Worm (Caenorhabditis elegans) whole organism, L4 larva: ENCODE measurements around the gene algn-7.
A peak's percentile ranks its signal among the peaks of the same experiment; 100 is the strongest.

Experiments used
- F10B5.3 ChIP-seq: sonication (generic microtip); optimal IDR thresholded peaks from 2 replicates; lab custom pipeline; 2016; ENCODE audit warnings: mild to moderate bottlenecking, missing genetic modification characterization, missing compliant biosample characterization
- F37D6.2 ChIP-seq: sonication (generic microtip); optimal IDR thresholded peaks from 2 replicates; lab custom pipeline; 2016; ENCODE audit warnings: mild to moderate bottlenecking, missing genetic modification characterization, missing compliant biosample characterization
- F44E2.7 ChIP-seq: fragments of 200-800 bp; sonication (Bioruptor generic); IDR thresholded peaks from 2 replicates; pipeline ENCODE4 v2.1.2; 2022; ENCODE audit warnings: missing genetic modification characterization, missing compliant biosample characterization
- Y48G9A.11 ChIP-seq: fragments of 200-800 bp; sonication (Bioruptor generic); IDR thresholded peaks from 2 replicates; pipeline ENCODE4 v1.3.6; 2022; ENCODE audit warnings: missing genetic modification reagents, missing genetic modification characterization, missing compliant biosample characterization
- ZK337.2 ChIP-seq: fragments of 200-800 bp; sonication (Bioruptor generic); IDR thresholded peaks from 2 replicates; pipeline ENCODE4 v1.3.6; 2022; ENCODE audit warnings: missing genetic modification reagents, missing genetic modification characterization, missing compliant biosample characterization
- arid-1 ChIP-seq: fragments of 200-800 bp; sonication (Bioruptor generic); conservative IDR thresholded peaks from 2 replicates; pipeline ENCODE4 v1.3.6; 2022; ENCODE audit warnings: missing genetic modification reagents, missing genetic modification characterization, missing compliant biosample characterization
- ceh-28 ChIP-seq: fragments of 150-350 bp; optimal IDR thresholded peaks from 2 replicates; lab custom pipeline; 2014; ENCODE audit warnings: missing biosample characterization, missing genetic modification reagents, missing genetic modification characterization
- ctbp-1 ChIP-seq: fragments of 200-800 bp; sonication (Bioruptor generic); IDR thresholded peaks from 2 replicates; pipeline ENCODE4 v1.3.6; 2022; ENCODE audit warnings: missing genetic modification reagents, missing genetic modification characterization, missing compliant biosample characterization
- daf-16 ChIP-seq, 3 experiments: sonication (generic microtip); optimal IDR thresholded peaks; 2 replicates each; lab custom pipeline; 2016 to 2017; ENCODE audit warnings: missing genetic modification characterization in 3 of 3, missing genetic modification reagents in 3 of 3, mild to moderate bottlenecking in 2 of 3, missing compliant biosample characterization in 2 of 3, missing biosample characterization in 1 of 3, moderate library complexity in 1 of 3
- daf-8 ChIP-seq: fragments of 200-800 bp; sonication (Bioruptor generic); IDR thresholded peaks from 2 replicates; pipeline ENCODE4 v1.3.6; 2022; ENCODE audit warnings: missing genetic modification characterization, missing compliant biosample characterization
- dmd-6 ChIP-seq: fragments of 200-800 bp; sonication (Bioruptor generic); IDR thresholded peaks from 2 replicates; pipeline ENCODE4 v1.3.6; 2022; ENCODE audit warnings: missing genetic modification reagents, missing genetic modification characterization, missing compliant biosample characterization
- dmd-9 ChIP-seq: fragments of 200-800 bp; sonication (Bioruptor generic); IDR thresholded peaks from 2 replicates; pipeline ENCODE4 v1.3.6; 2022; ENCODE audit warnings: missing genetic modification reagents, missing genetic modification characterization, missing compliant biosample characterization
- dve-1 ChIP-seq: sonication (generic microtip); optimal IDR thresholded peaks from 2 replicates; lab custom pipeline; 2017; ENCODE audit warnings: antibody characterized with exemption, mild to moderate bottlenecking, missing genetic modification characterization, missing compliant biosample characterization; ENCODE audit not compliant: insufficient read depth
- hif-1 ChIP-seq, 2 experiments: sonication (generic microtip); optimal IDR thresholded peaks; 2 replicates each; lab custom pipeline; 2016 to 2017; ENCODE audit warnings: missing compliant biosample characterization in 2 of 2, missing genetic modification characterization in 2 of 2, missing genetic modification reagents in 2 of 2, missing genotype in 2 of 2, mild to moderate bottlenecking in 1 of 2
- hlh-11 ChIP-seq: fragments of 200-800 bp; sonication (Bioruptor generic); optimal IDR thresholded peaks from 2 replicates; lab custom pipeline; 2018; ENCODE audit warnings: mild to moderate bottlenecking, missing genetic modification characterization, missing compliant biosample characterization
- hlh-30 ChIP-seq: sonication (generic microtip); optimal IDR thresholded peaks from 2 replicates; lab custom pipeline; 2017; ENCODE audit warnings: antibody characterized with exemption, mild to moderate bottlenecking, missing genetic modification characterization, missing compliant biosample characterization; ENCODE audit not compliant: insufficient read depth
- hmg-1.1 ChIP-seq: fragments of 200-800 bp; sonication (Bioruptor generic); IDR thresholded peaks from 2 replicates; pipeline ENCODE4 v1.3.6; 2022; ENCODE audit warnings: missing genetic modification reagents, missing genetic modification characterization, missing compliant biosample characterization
- jun-1 ChIP-seq: fragments of 150-350 bp; optimal IDR thresholded peaks from 2 replicates; lab custom pipeline; 2014; ENCODE audit warnings: missing biosample characterization, missing genetic modification reagents, missing genetic modification characterization
- lin-13 ChIP-seq: fragments of 150-350 bp; optimal IDR thresholded peaks from 2 replicates; lab custom pipeline; 2014; ENCODE audit warnings: missing biosample characterization, missing genetic modification reagents, missing genetic modification characterization
- lin-15B ChIP-seq: fragments of 150-350 bp; sonication (generic microtip); optimal IDR thresholded peaks from 3 replicates; lab custom pipeline; 2014; ENCODE audit warnings: missing biosample characterization, missing genetic modification characterization
- lsy-2 ChIP-seq, 2 experiments: fragments of 150-350 bp in 1 of 2; sonication (generic microtip) in 1 of 2; optimal IDR thresholded peaks; 2 replicates each; lab custom pipeline; 2014 to 2017; ENCODE audit warnings: missing biosample characterization in 2 of 2, missing genetic modification characterization in 2 of 2
- madf-5 ChIP-seq, 2 experiments: fragments of 200-800 bp; sonication (Bioruptor generic); IDR thresholded peaks; 2 replicates each; pipeline ENCODE4 v1.3.6; 2022; ENCODE audit warnings: missing compliant biosample characterization in 2 of 2, missing genetic modification characterization in 2 of 2
- mdl-1 ChIP-seq, 2 experiments: fragments of 150-350 bp in 1 of 2; sonication (generic microtip) in 1 of 2; optimal IDR thresholded peaks; 2 replicates each; lab custom pipeline; 2014 to 2017; ENCODE audit warnings: missing biosample characterization in 2 of 2, missing genetic modification characterization in 2 of 2
- mdt-29 ChIP-seq: fragments of 200-800 bp; sonication (Bioruptor generic); IDR thresholded peaks from 2 replicates; pipeline ENCODE4 v1.3.6; 2022; ENCODE audit warnings: missing genetic modification reagents, missing genetic modification characterization, missing compliant biosample characterization
- mep-1 ChIP-seq: fragments of 150-350 bp; sonication (generic microtip); optimal IDR thresholded peaks from 3 replicates; lab custom pipeline; 2014; ENCODE audit warnings: missing biosample characterization, missing genetic modification characterization
- mes-2 ChIP-seq: sonication (generic microtip); optimal IDR thresholded peaks from 2 replicates; lab custom pipeline; 2016; ENCODE audit warnings: missing genotype, mild to moderate bottlenecking, missing genetic modification characterization, missing compliant biosample characterization; ENCODE audit not compliant: poor library complexity, severe bottlenecking
- mxl-3 ChIP-seq: fragments of 200-800 bp; sonication (Bioruptor generic); optimal IDR thresholded peaks from 2 replicates; lab custom pipeline; 2018; ENCODE audit warnings: mild to moderate bottlenecking, missing genetic modification characterization, missing compliant biosample characterization
- nhr-11 ChIP-seq: fragments of 150-350 bp; optimal IDR thresholded peaks from 2 replicates; lab custom pipeline; 2014; ENCODE audit warnings: missing biosample characterization, missing genetic modification characterization
- nhr-25 ChIP-seq: sonication (generic microtip); optimal IDR thresholded peaks from 2 replicates; lab custom pipeline; 2017; ENCODE audit warnings: missing genetic modification characterization, mild to moderate bottlenecking, missing compliant biosample characterization, antibody characterized with exemption, moderate library complexity, borderline replicate concordance; ENCODE audit not compliant: insufficient read depth
- nhr-28 ChIP-seq: fragments of 150-350 bp; optimal IDR thresholded peaks from 2 replicates; lab custom pipeline; 2014; ENCODE audit warnings: missing biosample characterization, missing genetic modification characterization
- nhr-41 ChIP-seq: fragments of 200-800 bp; sonication (Bioruptor generic); IDR thresholded peaks from 2 replicates; pipeline ENCODE4 v1.3.6; 2022; ENCODE audit warnings: missing genetic modification reagents, missing genetic modification characterization, missing compliant biosample characterization
- nhr-6 ChIP-seq: fragments of 150-350 bp; optimal IDR thresholded peaks from 2 replicates; lab custom pipeline; 2014; ENCODE audit warnings: missing biosample characterization, missing genetic modification characterization
- nhr-76 ChIP-seq: fragments of 150-350 bp; optimal IDR thresholded peaks from 2 replicates; lab custom pipeline; 2014; ENCODE audit warnings: missing biosample characterization, missing genetic modification characterization
- pha-4 ChIP-seq, 2 experiments: fragments of 150-350 bp in 1 of 2; fragments of 200-800 bp in 1 of 2; sonication (Bioruptor generic) in 1 of 2; IDR thresholded peaks in 1 of 2; optimal IDR thresholded peaks in 1 of 2; 2 replicates each; pipeline versions ENCODE4 v1.3.6 to Lab custom; 2014 to 2022; ENCODE audit warnings: missing genetic modification characterization in 2 of 2, missing genetic modification reagents in 2 of 2, missing biosample characterization in 1 of 2, missing compliant biosample characterization in 1 of 2
- pqm-1 ChIP-seq: sonication (generic microtip); optimal IDR thresholded peaks from 2 replicates; lab custom pipeline; 2017; ENCODE audit warnings: missing biosample characterization, missing genetic modification characterization
- rbr-2 ChIP-seq: sonication (generic microtip); optimal IDR thresholded peaks from 2 replicates; lab custom pipeline; 2016; ENCODE audit warnings: missing genotype, missing genetic modification characterization, missing compliant biosample characterization
- unc-62 ChIP-seq, 3 experiments: fragments of 150-350 bp in 1 of 3; sonication (generic microtip); optimal IDR thresholded peaks in 2 of 3; peaks in 1 of 3; 1 replicate in 1 of 3; 2 replicates in 2 of 3; lab custom pipeline; 2014 to 2017; ENCODE audit warnings: missing biosample characterization in 3 of 3, missing genetic modification characterization in 3 of 3, missing genetic modification reagents in 3 of 3, missing genotype in 1 of 3
- zip-11 ChIP-seq: fragments of 200-800 bp; sonication (Bioruptor generic); IDR thresholded peaks from 2 replicates; pipeline ENCODE4 v1.3.6; 2022; ENCODE audit warnings: missing genetic modification characterization, missing compliant biosample characterization

algn-7 gene

ce11 chrV:19904790-19905189 is 29.3 kb downstream of the algn-7 start:
- no peak for TF ChIP-seq lin-15B (tag; lab: Kevin White, UChicago)
- TF ChIP-seq ceh-28: peak; percentile 83
- TF ChIP-seq, all 104 proteins: peak for 1

- TF ChIP-seq nhr-76 (no peak), Y48G9A.11 (GFP tag; lab: Robert Waterston, UW) (no peak), ceh-28 (peak; percentile 80)
These were observed 32.3 kb downstream of the algn-7 start for ce11 chrV:19901826-19902225.

ce11 chrV:19899167-19899566 is 35.0 kb downstream of the algn-7 start, which contains the start of gene Y116F11B.14:
TSS of gene Y116F11B.14 (plus strand) at chrV:19899467.
- no peak for TF ChIP-seq mxl-3 (GFP tag; lab: Kevin White, UChicago)

ce11 chrV:19897982-19898381 is 36.1 kb downstream of the algn-7 start:
- no peak for TF ChIP-seq ctbp-1 (GFP tag; lab: Robert Waterston, UW)
- TF ChIP-seq dmd-6 (GFP tag; lab: Robert Waterston, UW): 0 out of 2 replicates have a peak, but pooled peaks have one; percentile 5
- TF ChIP-seq pqm-1 (tag; lab: Kevin White, UChicago): peak; percentile 62
- no peak for TF ChIP-seq daf-16 (GFP tag; optimal IDR thresholded peaks at IDR 0.05; lab: Kevin White, UChicago)
- peak; percentile 47 for TF ChIP-seq daf-16 (tag; optimal IDR thresholded peaks at IDR 0.05; lab: Kevin White, UChicago)

- TF ChIP-seq ctbp-1 (GFP tag; lab: Robert Waterston, UW): 0 out of 2 replicates have a peak, but pooled peaks have one; percentile 40
- peak; percentile 44 for TF ChIP-seq mes-2 (tag; lab: Kevin White, UChicago)
- no peak for TF ChIP-seq madf-5 (GFP tag; IDR thresholded peaks at IDR 0.05; lab: Robert Waterston, UW)
- TF ChIP-seq hlh-30 (tag; lab: Kevin White, UChicago): peak; percentile 74
- TF ChIP-seq lin-13 (GFP tag; lab: Kevin White, UChicago): peak; percentile 48
- TF ChIP-seq jun-1: no peak
- peak; percentile 64 for TF ChIP-seq mep-1 (tag; lab: Kevin White, UChicago)
- 0 out of 2 replicates have a peak, but pooled peaks have one; percentile 11 for TF ChIP-seq mdt-29
- TF ChIP-seq pha-4 (GFP tag; IDR thresholded peaks at IDR 0.05; lab: Robert Waterston, UW): no peak
- TF ChIP-seq pha-4 (tag; optimal IDR thresholded peaks at IDR 0.05; lab: Kevin White, UChicago): peak; percentile 25
- no peak for TF ChIP-seq arid-1 (GFP tag; lab: Robert Waterston, UW)
- TF ChIP-seq F44E2.7 (GFP tag; lab: Robert Waterston, UW): no peak
- peak; percentile 17 for TF ChIP-seq rbr-2 (tag; lab: Kevin White, UChicago)
- TF ChIP-seq ZK337.2 (GFP tag; lab: Robert Waterston, UW): no peak
- TF ChIP-seq F37D6.2 (tag; lab: Kevin White, UChicago): peak; percentile 12
- no peak for TF ChIP-seq nhr-41 (GFP tag; lab: Robert Waterston, UW)
- no peak for TF ChIP-seq dmd-9
- TF ChIP-seq nhr-6 (tag; lab: Kevin White, UChicago): no peak
- TF ChIP-seq nhr-25 (tag; lab: Kevin White, UChicago): no peak
- peak in 1 of 2 experiments; percentile 52 for TF ChIP-seq unc-62 (GFP tag; optimal IDR thresholded peaks at IDR 0.05 in 1 of 2; lab: Kevin White, UChicago)
- TF ChIP-seq unc-62 (tag; optimal IDR thresholded peaks at IDR 0.05; lab: Kevin White, UChicago): no peak
- TF ChIP-seq zip-11 (GFP tag; lab: Robert Waterston, UW): no peak
- TF ChIP-seq dve-1 (tag; lab: Kevin White, UChicago): peak; percentile 17
- no peak for TF ChIP-seq pqm-1 (tag; lab: Kevin White, UChicago)
- TF ChIP-seq F10B5.3 (tag; lab: Kevin White, UChicago): no peak
- peak in 1 of 2 experiments; percentile 77 for TF ChIP-seq lsy-2 (tag; optimal IDR thresholded peaks at IDR 0.05; lab: Kevin White, UChicago)
- no peak for TF ChIP-seq daf-8 (GFP tag; lab: Robert Waterston, UW)
- peak; percentile 58 for TF ChIP-seq hmg-1.1 (GFP tag; lab: Robert Waterston, UW)
- peak; percentile 30 for TF ChIP-seq nhr-28 (tag; lab: Kevin White, UChicago)
- peak in 1 of 2 experiments; percentile 7 for TF ChIP-seq hif-1 (tag; optimal IDR thresholded peaks at IDR 0.05; lab: Kevin White, UChicago)
- peak; percentile 70 for TF ChIP-seq nhr-11 (tag; lab: Kevin White, UChicago)
- peak; percentile 38 for TF ChIP-seq hlh-11
- peak in 1 of 2 experiments; percentile 53 for TF ChIP-seq mdl-1 (tag; optimal IDR thresholded peaks at IDR 0.05; lab: Kevin White, UChicago)
These were observed 36.6 kb downstream of the algn-7 start for ce11 chrV:19897557-19897956.
